Worm (Caenorhabditis elegans) whole organism, L2 larva: ENCODE measurements around the gene Y41D4A.3.

Experiments
- C34F6.9 ChIP-seq: fragments of 150-350 bp; optimal IDR thresholded peaks from 2 replicates; lab custom pipeline; 2014; ENCODE audit warnings: missing biosample characterization, missing genetic modification characterization
- R02D3.7 ChIP-seq: fragments of 150-350 bp; optimal IDR thresholded peaks from 2 replicates; lab custom pipeline; 2014; ENCODE audit warnings: missing biosample characterization, missing genetic modification characterization
- Y55F3AM.14 ChIP-seq: fragments of 200-800 bp; sonication (Bioruptor generic); optimal IDR thresholded peaks from 2 replicates; lab custom pipeline; 2018; ENCODE audit warnings: mild to moderate bottlenecking, missing genetic modification characterization, missing compliant biosample characterization
- ZK546.5 ChIP-seq: sonication (generic microtip); optimal IDR thresholded peaks from 2 replicates; lab custom pipeline; 2017; ENCODE audit warnings: missing biosample characterization, missing genetic modification characterization
- aly-2 ChIP-seq: fragments of 150-350 bp; optimal IDR thresholded peaks from 2 replicates; lab custom pipeline; 2014; ENCODE audit warnings: missing biosample characterization, missing genetic modification characterization
- blmp-1 ChIP-seq: sonication (generic microtip); optimal IDR thresholded peaks from 2 replicates; lab custom pipeline; 2017; ENCODE audit warnings: missing genetic modification characterization, mild to moderate bottlenecking, missing compliant biosample characterization, antibody characterized with exemption, moderate library complexity; ENCODE audit not compliant: insufficient read depth
- ceh-16 ChIP-seq: fragments of 150-350 bp; optimal IDR thresholded peaks from 2 replicates; lab custom pipeline; 2014; ENCODE audit warnings: missing biosample characterization, missing genetic modification characterization
- ceh-82 ChIP-seq: fragments of 150-350 bp; optimal IDR thresholded peaks from 2 replicates; lab custom pipeline; 2014; ENCODE audit warnings: missing biosample characterization, missing genetic modification characterization
- crh-2 ChIP-seq: sonication (generic microtip); optimal IDR thresholded peaks from 2 replicates; lab custom pipeline; 2017; ENCODE audit warnings: missing biosample characterization, missing genetic modification characterization
- dmd-4 ChIP-seq: sonication (generic microtip); optimal IDR thresholded peaks from 2 replicates; lab custom pipeline; 2017; ENCODE audit warnings: missing biosample characterization, missing genetic modification characterization
- egl-27 ChIP-seq: sonication (generic microtip); optimal IDR thresholded peaks from 3 replicates; lab custom pipeline; 2017; ENCODE audit warnings: missing biosample characterization, missing genetic modification reagents, missing genetic modification characterization
- elt-1 ChIP-seq: fragments of 150-350 bp; optimal IDR thresholded peaks from 2 replicates; lab custom pipeline; 2014; ENCODE audit warnings: missing biosample characterization, missing genetic modification characterization
- elt-3 ChIP-seq: sonication (generic microtip); optimal IDR thresholded peaks from 2 replicates; lab custom pipeline; 2017; ENCODE audit warnings: missing biosample characterization, missing genetic modification characterization
- fos-1 ChIP-seq: fragments of 150-350 bp; optimal IDR thresholded peaks from 2 replicates; lab custom pipeline; 2014; ENCODE audit warnings: missing biosample characterization, missing genetic modification characterization
- gmeb-1 ChIP-seq: fragments of 150-350 bp; optimal IDR thresholded peaks from 2 replicates; lab custom pipeline; 2014; ENCODE audit warnings: missing biosample characterization, missing genetic modification characterization
- lin-11 ChIP-seq: fragments of 150-350 bp; sonication (generic microtip); optimal IDR thresholded peaks from 2 replicates; lab custom pipeline; 2014; ENCODE audit warnings: missing biosample characterization, missing genetic modification characterization, inconsistent platforms, mixed read lengths
- lin-13 ChIP-seq: fragments of 150-350 bp; optimal IDR thresholded peaks from 2 replicates; lab custom pipeline; 2014; ENCODE audit warnings: missing biosample characterization, missing genetic modification reagents, missing genetic modification characterization
- lin-39 ChIP-seq: fragments of 150-350 bp; optimal IDR thresholded peaks from 2 replicates; lab custom pipeline; 2014; ENCODE audit warnings: missing biosample characterization, missing genetic modification reagents, missing genetic modification characterization
- lsy-2 ChIP-seq, 2 experiments: fragments of 150-350 bp in 1 of 2; sonication (generic microtip) in 1 of 2; optimal IDR thresholded peaks; 2 replicates each; lab custom pipeline; 2014 to 2017; ENCODE audit warnings: missing biosample characterization in 2 of 2, missing genetic modification characterization in 2 of 2
- mab-5 ChIP-seq: fragments of 150-350 bp; optimal IDR thresholded peaks from 2 replicates; lab custom pipeline; 2014; ENCODE audit warnings: missing biosample characterization, missing genetic modification characterization
- mbf-1 ChIP-seq: sonication (generic microtip); optimal IDR thresholded peaks from 2 replicates; lab custom pipeline; 2017; ENCODE audit warnings: missing biosample characterization, missing genetic modification characterization
- nhr-10 ChIP-seq: sonication (generic microtip); optimal IDR thresholded peaks from 2 replicates; lab custom pipeline; 2017; ENCODE audit warnings: missing biosample characterization, missing genetic modification characterization
- nhr-12 ChIP-seq: fragments of 150-350 bp; optimal IDR thresholded peaks from 2 replicates; lab custom pipeline; 2014; ENCODE audit warnings: missing biosample characterization, missing genetic modification characterization
- nhr-129 ChIP-seq: fragments of 150-350 bp; optimal IDR thresholded peaks from 2 replicates; lab custom pipeline; 2014; ENCODE audit warnings: missing biosample characterization, missing genetic modification characterization
- nhr-21 ChIP-seq: fragments of 150-350 bp; optimal IDR thresholded peaks from 2 replicates; lab custom pipeline; 2014; ENCODE audit warnings: missing biosample characterization, missing genetic modification characterization
- nhr-23 ChIP-seq: fragments of 150-350 bp; optimal IDR thresholded peaks from 2 replicates; lab custom pipeline; 2014; ENCODE audit warnings: missing biosample characterization, missing genetic modification reagents, missing genetic modification characterization
- nhr-237 ChIP-seq: fragments of 150-350 bp; optimal IDR thresholded peaks from 2 replicates; lab custom pipeline; 2014; ENCODE audit warnings: missing biosample characterization, missing genetic modification characterization
- nhr-25 ChIP-seq: fragments of 150-350 bp; sonication (generic microtip); optimal IDR thresholded peaks from 3 replicates; lab custom pipeline; 2014; ENCODE audit warnings: missing biosample characterization, missing genetic modification characterization
- nhr-6 ChIP-seq: fragments of 150-350 bp; optimal IDR thresholded peaks from 2 replicates; lab custom pipeline; 2014; ENCODE audit warnings: missing biosample characterization, missing genetic modification characterization
- nhr-77 ChIP-seq: fragments of 150-350 bp; optimal IDR thresholded peaks from 2 replicates; lab custom pipeline; 2014; ENCODE audit warnings: missing biosample characterization, missing genetic modification characterization
- peb-1 ChIP-seq: fragments of 150-350 bp; optimal IDR thresholded peaks from 2 replicates; lab custom pipeline; 2014; ENCODE audit warnings: missing biosample characterization, missing genetic modification characterization
- sem-4 ChIP-seq: fragments of 150-350 bp; optimal IDR thresholded peaks from 2 replicates; lab custom pipeline; 2014; ENCODE audit warnings: missing biosample characterization, missing genetic modification reagents, missing genetic modification characterization
- sma-3 ChIP-seq: sonication (generic microtip); optimal IDR thresholded peaks from 2 replicates; lab custom pipeline; 2016; ENCODE audit warnings: missing genetic modification reagents, missing genetic modification characterization, missing compliant biosample characterization
- unc-55 ChIP-seq: fragments of 150-350 bp; sonication (generic microtip); optimal IDR thresholded peaks from 3 replicates; lab custom pipeline; 2014; ENCODE audit warnings: missing biosample characterization, missing genetic modification reagents, missing genetic modification characterization
- unc-62 ChIP-seq: fragments of 150-350 bp; optimal IDR thresholded peaks from 2 replicates; lab custom pipeline; 2014; ENCODE audit warnings: missing biosample characterization, missing genetic modification reagents, missing genetic modification characterization
- zag-1 ChIP-seq: fragments of 150-350 bp; optimal IDR thresholded peaks from 2 replicates; lab custom pipeline; 2014; ENCODE audit warnings: missing biosample characterization, missing genetic modification characterization
- ztf-1 ChIP-seq: fragments of 200-800 bp; sonication (Bioruptor generic); conservative IDR thresholded peaks from 2 replicates; pipeline ENCODE4 v1.3.6; 2022; ENCODE audit warnings: missing genetic modification characterization, missing compliant biosample characterization

Y41D4A.3 gene

DNA sequence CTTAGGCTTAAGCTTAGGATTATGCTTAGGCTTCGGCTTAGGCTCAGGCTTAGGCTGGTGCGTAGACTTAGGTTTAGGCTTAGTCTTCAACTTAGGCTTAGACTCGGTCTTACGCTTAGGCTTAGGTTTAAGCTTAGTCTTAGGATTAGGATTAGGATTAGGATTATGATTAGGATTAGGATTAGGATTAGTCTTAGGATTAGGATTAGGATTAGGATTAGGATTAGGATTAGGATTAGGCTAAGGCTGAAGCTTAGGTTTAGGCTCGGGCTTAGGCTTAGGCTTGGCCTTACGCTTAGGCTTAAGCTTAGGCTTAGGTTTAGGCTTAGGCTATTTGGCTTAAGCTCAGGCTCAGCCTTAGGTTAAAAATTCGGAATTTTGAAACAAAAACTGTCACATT lies 31.6 kb downstream of the Y41D4A.3 start:
- TF ChIP-seq Y55F3AM.14 (GFP tag; lab: Kevin White, UChicago) (no peak), ceh-16 (tag; lab: Kevin White, UChicago) (no peak), nhr-23 (tag; lab: Kevin White, UChicago) (no peak), sma-3 (GFP tag; lab: Kevin White, UChicago) (no peak), lin-13 (GFP tag; lab: Kevin White, UChicago) (no peak), gmeb-1 (no peak), egl-27 (tag; lab: Kevin White, UChicago) (no peak), peb-1 (tag; lab: Kevin White, UChicago) (no peak), nhr-21 (tag; lab: Kevin White, UChicago) (no peak), fos-1 (tag; lab: Kevin White, UChicago) (no peak), ztf-1 (no peak), mab-5 (no peak), nhr-6 (tag; lab: Kevin White, UChicago) (no peak), dmd-4 (tag; lab: Kevin White, UChicago) (no peak), ceh-82 (tag; lab: Kevin White, UChicago) (no peak), nhr-129 (tag; lab: Kevin White, UChicago) (no peak), elt-1 (no peak)

DNA sequence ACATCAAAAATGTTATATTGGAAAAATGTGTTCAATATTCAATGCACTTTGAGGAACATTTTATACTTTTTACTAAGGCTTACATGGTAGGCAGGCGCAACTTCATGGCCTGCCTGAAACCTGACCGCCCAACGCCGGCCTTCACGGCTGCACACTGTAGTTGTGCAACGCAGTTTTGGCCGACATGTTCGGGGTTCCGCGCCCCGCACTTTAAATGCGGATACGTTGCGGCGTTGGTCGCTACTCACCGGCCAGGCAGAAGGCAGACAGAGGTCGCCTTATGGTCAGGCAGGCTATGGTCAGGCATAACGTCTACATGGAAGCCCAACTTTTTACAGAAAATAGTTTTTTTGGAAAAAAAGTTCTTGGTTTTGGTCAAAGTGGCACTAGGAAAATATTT lies 37.1 kb downstream of the Y41D4A.3 start:
- TF ChIP-seq elt-1 (no peak), gmeb-1 (no peak), mbf-1 (tag; lab: Kevin White, UChicago) (no peak), C34F6.9 (tag; lab: Kevin White, UChicago) (no peak), nhr-129 (tag; lab: Kevin White, UChicago) (no peak), ztf-1 (no peak), nhr-23 (tag; lab: Kevin White, UChicago) (no peak), nhr-77 (no peak), sem-4 (tag; lab: Kevin White, UChicago) (no peak), crh-2 (tag; lab: Kevin White, UChicago) (no peak), nhr-237 (tag; lab: Kevin White, UChicago) (no peak), elt-3 (tag; lab: Kevin White, UChicago) (no peak), unc-62 (GFP tag; lab: Kevin White, UChicago) (no peak), nhr-21 (tag; lab: Kevin White, UChicago) (no peak), nhr-12 (tag; lab: Kevin White, UChicago) (no peak), lin-39 (no peak), lin-11 (tag; lab: Kevin White, UChicago) (no peak)

DNA sequence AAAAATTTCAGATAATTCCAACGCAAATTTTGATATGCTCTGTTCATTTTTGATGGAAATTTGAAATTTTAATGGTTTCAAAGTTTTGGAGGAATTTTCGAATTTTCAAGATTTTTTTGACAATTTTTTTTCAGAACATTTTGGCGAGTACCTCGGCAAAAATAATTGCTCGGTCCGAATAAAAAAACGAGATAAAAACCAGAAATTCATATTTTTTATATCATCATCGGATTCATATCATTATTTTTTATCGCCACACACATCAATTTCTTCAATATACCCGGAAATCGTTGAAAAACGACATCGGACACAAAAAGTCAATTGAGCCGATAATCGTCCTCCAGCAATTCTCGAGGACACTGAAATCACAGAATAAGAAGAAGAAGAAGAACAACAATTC lies 38.2 kb downstream of the Y41D4A.3 start:
- TF ChIP-seq nhr-10 (tag; lab: Kevin White, UChicago) (no peak), lin-39 (no peak), nhr-12 (tag; lab: Kevin White, UChicago) (no peak), sem-4 (tag; lab: Kevin White, UChicago) (no peak), zag-1 (tag; lab: Kevin White, UChicago) (no peak), nhr-21 (tag; lab: Kevin White, UChicago) (no peak), peb-1 (tag; lab: Kevin White, UChicago) (no peak), R02D3.7 (tag; lab: Kevin White, UChicago) (no peak), ZK546.5 (no peak), dmd-4 (tag; lab: Kevin White, UChicago) (no peak), nhr-25 (tag; lab: Kevin White, UChicago) (no peak), nhr-129 (tag; lab: Kevin White, UChicago) (no peak), aly-2 (tag; lab: Kevin White, UChicago) (no peak), lsy-2 (tag; optimal IDR thresholded peaks at IDR 0.05; lab: Kevin White, UChicago) (no peak), blmp-1 (no peak), unc-55 (GFP tag; lab: Kevin White, UChicago) (no peak)

DNA sequence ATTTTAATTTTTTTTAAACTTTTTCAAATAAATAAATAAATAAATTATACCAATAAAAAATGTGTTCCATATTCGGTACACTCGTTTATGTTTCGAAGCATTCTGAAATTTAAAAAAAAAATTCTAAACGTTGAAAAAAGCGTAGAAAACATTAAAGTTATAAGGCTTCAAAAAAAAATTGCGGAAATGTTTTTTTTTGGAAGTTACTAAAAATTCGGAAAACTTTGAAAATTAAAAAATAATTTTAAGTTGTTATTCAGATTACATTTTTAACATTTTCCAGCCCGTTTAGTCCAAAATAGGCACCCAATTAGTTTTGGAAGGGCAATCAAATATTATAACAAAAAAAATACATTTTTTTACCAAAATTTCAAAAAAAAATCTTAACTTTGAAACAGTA lies 50.3 kb downstream of the Y41D4A.3 start, which contains the start of gene Y38C1BA.1:
Gene Y38C1BA.1, minus strand, starts transcription at position 101 of the 400 bp plus-strand sequence.
- no peak for TF ChIP-seq lin-11 (tag; lab: Kevin White, UChicago)
- TF ChIP-seq gmeb-1, result no peak
